Worm (Caenorhabditis elegans) whole organism, L1 larva: ENCODE data around the gene Y62E10A.6.

Experiments
- C16A3.4 ChIP-seq: fragments of 150-350 bp; optimal IDR thresholded peaks from 2 replicates; lab custom pipeline; 2014; ENCODE audit warnings: missing biosample characterization, missing genetic modification characterization
- aha-1 ChIP-seq: fragments of 150-350 bp; optimal IDR thresholded peaks from 2 replicates; lab custom pipeline; 2014; ENCODE audit warnings: missing biosample characterization, missing genetic modification characterization
- alr-1 ChIP-seq: fragments of 200-800 bp; sonication (Bioruptor generic); optimal IDR thresholded peaks from 2 replicates; lab custom pipeline; 2018; ENCODE audit warnings: borderline replicate concordance, mild to moderate bottlenecking, missing genetic modification characterization, missing compliant biosample characterization
- blmp-1 ChIP-seq: fragments of 150-350 bp; optimal IDR thresholded peaks from 2 replicates; lab custom pipeline; 2014; ENCODE audit warnings: missing biosample characterization, missing genetic modification characterization
- ceh-8 ChIP-seq: fragments of 200-800 bp; sonication (Bioruptor generic); optimal IDR thresholded peaks from 2 replicates; lab custom pipeline; 2018; ENCODE audit warnings: mild to moderate bottlenecking, missing genetic modification characterization, moderate library complexity, missing compliant biosample characterization
- ceh-82 ChIP-seq, 3 experiments: fragments of 150-350 bp in 1 of 3; sonication (generic microtip) in 2 of 3; optimal IDR thresholded peaks; 2 replicates each; lab custom pipeline; 2014 to 2017; ENCODE audit warnings: missing biosample characterization in 3 of 3, missing genetic modification characterization in 3 of 3
- ceh-90 ChIP-seq: sonication (generic microtip); optimal IDR thresholded peaks from 2 replicates; lab custom pipeline; 2016; ENCODE audit warnings: missing genetic modification characterization, missing compliant biosample characterization
- dsc-1 ChIP-seq: sonication (generic microtip); optimal IDR thresholded peaks from 2 replicates; lab custom pipeline; 2016; ENCODE audit warnings: mild to moderate bottlenecking, missing genetic modification characterization, missing compliant biosample characterization
- efl-1 ChIP-seq, 4 experiments: fragments of 150-350 bp; optimal IDR thresholded peaks in 3 of 4; peaks in 1 of 4; 1 replicate in 1 of 4; 2 replicates in 3 of 4; lab custom pipeline; 2014; ENCODE audit warnings: missing biosample characterization in 2 of 4, missing genetic modification characterization in 2 of 4, missing genetic modification reagents in 2 of 4
- egl-27 ChIP-seq, 2 experiments: fragments of 150-350 bp in 1 of 2; sonication (generic microtip); optimal IDR thresholded peaks; 3 replicates each; lab custom pipeline; 2017 to 2018; ENCODE audit warnings: missing biosample characterization in 2 of 2, missing genetic modification characterization in 2 of 2, missing genetic modification reagents in 2 of 2
- elt-2 ChIP-seq: sonication (generic microtip); optimal IDR thresholded peaks from 2 replicates; lab custom pipeline; 2016; ENCODE audit warnings: missing genetic modification characterization, mild to moderate bottlenecking, inconsistent platforms, missing compliant biosample characterization, missing genetic modification reagents
- elt-3 ChIP-seq, 6 experiments: fragments of 150-350 bp in 1 of 6; sonication (generic microtip); optimal IDR thresholded peaks; 2 replicates each; lab custom pipeline; 2017 to 2018; ENCODE audit warnings: missing biosample characterization in 6 of 6, missing genetic modification characterization in 6 of 6, inconsistent platforms in 1 of 6
- fkh-10 ChIP-seq: sonication (generic microtip); optimal IDR thresholded peaks from 2 replicates; lab custom pipeline; 2017; ENCODE audit warnings: missing biosample characterization, missing genetic modification reagents, missing genetic modification characterization
- fkh-8 ChIP-seq: sonication (generic microtip); optimal IDR thresholded peaks from 2 replicates; lab custom pipeline; 2016; ENCODE audit warnings: mild to moderate bottlenecking, missing genetic modification characterization, missing compliant biosample characterization
- fos-1 ChIP-seq: fragments of 150-350 bp; optimal IDR thresholded peaks from 2 replicates; lab custom pipeline; 2014; ENCODE audit warnings: missing biosample characterization, missing genetic modification characterization
- grh-1 ChIP-seq: fragments of 200-800 bp; sonication (Bioruptor generic); IDR thresholded peaks from 2 replicates; pipeline ENCODE4 v1.3.6; 2022; ENCODE audit warnings: missing genetic modification reagents, missing genetic modification characterization, missing compliant biosample characterization
- hlh-17 ChIP-seq: fragments of 200-800 bp; sonication (Bioruptor generic); optimal IDR thresholded peaks from 2 replicates; lab custom pipeline; 2018; ENCODE audit warnings: missing genetic modification characterization, mild to moderate bottlenecking, missing compliant biosample characterization, moderate library complexity, borderline replicate concordance
- hlh-4 ChIP-seq: sonication (generic microtip); optimal IDR thresholded peaks from 2 replicates; lab custom pipeline; 2016; ENCODE audit warnings: mild to moderate bottlenecking, missing genetic modification characterization, missing compliant biosample characterization
- hpl-2 ChIP-seq: fragments of 150-350 bp; optimal IDR thresholded peaks from 2 replicates; lab custom pipeline; 2014; ENCODE audit warnings: missing biosample characterization, missing genetic modification reagents, missing genetic modification characterization
- irx-1 ChIP-seq: sonication (generic microtip); optimal IDR thresholded peaks from 2 replicates; lab custom pipeline; 2016; ENCODE audit warnings: missing genetic modification characterization, missing compliant biosample characterization
- lin-13 ChIP-seq: fragments of 150-350 bp; optimal IDR thresholded peaks from 2 replicates; lab custom pipeline; 2014; ENCODE audit warnings: missing biosample characterization, missing genetic modification reagents, missing genetic modification characterization
- lin-14 ChIP-seq: fragments of 200-800 bp; sonication (Bioruptor generic); optimal IDR thresholded peaks from 2 replicates; lab custom pipeline; 2018; ENCODE audit warnings: mild to moderate bottlenecking, missing genetic modification characterization, moderate library complexity, missing compliant biosample characterization
- lin-15B ChIP-seq: fragments of 150-350 bp; sonication (generic microtip); optimal IDR thresholded peaks from 3 replicates; lab custom pipeline; 2014; ENCODE audit warnings: missing biosample characterization, missing genetic modification characterization
- lin-35 ChIP-seq, 2 experiments: fragments of 150-350 bp; optimal IDR thresholded peaks; 2 replicates each; lab custom pipeline; 2014; ENCODE audit warnings: missing biosample characterization in 2 of 2, missing genetic modification characterization in 2 of 2, missing genetic modification reagents in 2 of 2
- lin-39 ChIP-seq: fragments of 150-350 bp; optimal IDR thresholded peaks from 2 replicates; lab custom pipeline; 2014; ENCODE audit warnings: missing biosample characterization, missing genetic modification reagents, missing genetic modification characterization
- lsy-2 ChIP-seq, 2 experiments: fragments of 150-350 bp; optimal IDR thresholded peaks; 2 replicates each; lab custom pipeline; 2014; ENCODE audit warnings: missing biosample characterization in 2 of 2, missing genetic modification characterization in 2 of 2
- mef-2 ChIP-seq: fragments of 150-350 bp; optimal IDR thresholded peaks from 2 replicates; lab custom pipeline; 2014; ENCODE audit warnings: missing biosample characterization, missing genetic modification characterization
- mep-1 ChIP-seq: fragments of 150-350 bp; optimal IDR thresholded peaks from 2 replicates; lab custom pipeline; 2014; ENCODE audit warnings: missing biosample characterization, missing genetic modification characterization
- nhr-11 ChIP-seq: fragments of 150-350 bp; optimal IDR thresholded peaks from 2 replicates; lab custom pipeline; 2014; ENCODE audit warnings: missing biosample characterization, missing genetic modification characterization
- nhr-19 ChIP-seq: fragments of 200-800 bp; sonication (Bioruptor generic); conservative IDR thresholded peaks from 2 replicates; pipeline ENCODE4 v1.3.6; 2022; ENCODE audit warnings: missing genetic modification characterization, missing compliant biosample characterization
- nhr-20 ChIP-seq: sonication (generic microtip); optimal IDR thresholded peaks from 2 replicates; lab custom pipeline; 2016; ENCODE audit warnings: mild to moderate bottlenecking, missing genetic modification characterization, missing compliant biosample characterization
- nhr-237 ChIP-seq: fragments of 150-350 bp; optimal IDR thresholded peaks from 2 replicates; lab custom pipeline; 2014; ENCODE audit warnings: missing biosample characterization, missing genetic modification characterization
- nhr-28 ChIP-seq: fragments of 150-350 bp; optimal IDR thresholded peaks from 2 replicates; lab custom pipeline; 2014; ENCODE audit warnings: missing biosample characterization, missing genetic modification characterization
- nhr-47 ChIP-seq: sonication (generic microtip); optimal IDR thresholded peaks from 2 replicates; lab custom pipeline; 2016; ENCODE audit warnings: mild to moderate bottlenecking, missing genetic modification characterization, moderate library complexity, missing compliant biosample characterization
- nhr-71 ChIP-seq: sonication (generic microtip); optimal IDR thresholded peaks from 2 replicates; lab custom pipeline; 2016; ENCODE audit warnings: mild to moderate bottlenecking, missing genetic modification characterization, moderate library complexity, missing compliant biosample characterization
- nhr-85 ChIP-seq: sonication (generic microtip); peaks from one replicate; lab custom pipeline; 2016; ENCODE audit warnings: missing genetic modification characterization, inconsistent platforms, missing compliant biosample characterization
- rnt-1 ChIP-seq: sonication (generic microtip); optimal IDR thresholded peaks from 2 replicates; lab custom pipeline; 2016; ENCODE audit warnings: mild to moderate bottlenecking, missing genetic modification characterization, moderate library complexity, missing compliant biosample characterization
- snpc-4 ChIP-seq: fragments of 150-350 bp; optimal IDR thresholded peaks from 2 replicates; lab custom pipeline; 2014; ENCODE audit warnings: missing biosample characterization, missing genetic modification characterization
- snu-23 ChIP-seq: sonication (generic microtip); optimal IDR thresholded peaks from 2 replicates; lab custom pipeline; 2016; ENCODE audit warnings: missing genetic modification characterization, missing compliant biosample characterization
- swsn-7 ChIP-seq: sonication (generic microtip); optimal IDR thresholded peaks from 2 replicates; lab custom pipeline; 2016; ENCODE audit warnings: missing genetic modification characterization, missing compliant biosample characterization
- tbx-2 ChIP-seq: sonication (generic microtip); optimal IDR thresholded peaks from 2 replicates; lab custom pipeline; 2016; ENCODE audit warnings: missing genetic modification characterization, missing compliant biosample characterization
- unc-130 ChIP-seq: fragments of 150-350 bp; optimal IDR thresholded peaks from 2 replicates; lab custom pipeline; 2017; ENCODE audit warnings: missing biosample characterization, missing genetic modification characterization, inconsistent platforms
- unc-62 ChIP-seq: fragments of 150-350 bp; optimal IDR thresholded peaks from 2 replicates; lab custom pipeline; 2014; ENCODE audit warnings: missing biosample characterization, missing genetic modification reagents, missing genetic modification characterization
- unc-86 ChIP-seq: sonication (generic microtip); optimal IDR thresholded peaks from 2 replicates; lab custom pipeline; 2016; ENCODE audit warnings: missing genetic modification characterization, missing compliant biosample characterization
- unc-98 ChIP-seq: fragments of 200-800 bp; sonication (Bioruptor generic); IDR thresholded peaks from 2 replicates; pipeline ENCODE4 v1.3.6; 2022; ENCODE audit warnings: missing genetic modification characterization, missing compliant biosample characterization
- xbp-1 ChIP-seq: sonication (generic microtip); optimal IDR thresholded peaks from 2 replicates; lab custom pipeline; 2016; ENCODE audit warnings: missing genetic modification characterization, missing compliant biosample characterization
- zag-1 ChIP-seq: fragments of 150-350 bp; optimal IDR thresholded peaks from 2 replicates; lab custom pipeline; 2014; ENCODE audit warnings: missing biosample characterization, missing genetic modification characterization
- zip-4 ChIP-seq: fragments of 200-800 bp; sonication (Bioruptor generic); optimal IDR thresholded peaks from 2 replicates; lab custom pipeline; 2018; ENCODE audit warnings: mild to moderate bottlenecking, missing genetic modification characterization, moderate library complexity, missing compliant biosample characterization
- ztf-11 ChIP-seq, 2 experiments: sonication (generic microtip); optimal IDR thresholded peaks; 2 replicates each; lab custom pipeline; 2016 to 2017; ENCODE audit warnings: missing genetic modification characterization in 2 of 2, missing biosample characterization in 1 of 2, missing compliant biosample characterization in 1 of 2
- ztf-4 ChIP-seq: fragments of 150-350 bp; optimal IDR thresholded peaks from 2 replicates; lab custom pipeline; 2014; ENCODE audit warnings: missing biosample characterization, missing genetic modification characterization

Y62E10A.6 gene

ce11 chrIV:13371699-13372098 is at the start of gene Y62E10A.6:
TSS of gene Y62E10A.6 (plus strand) at chrIV:13371999.
- TF ChIP-seq tbx-2 (tag; lab: Kevin White, UChicago) (no peak), nhr-71 (tag; lab: Kevin White, UChicago) (no peak), unc-62 (no peak), hlh-4 (tag; lab: Kevin White, UChicago) (no peak), hlh-17 (no peak), elt-3 (tag; optimal IDR thresholded peaks at IDR 0.05; lab: Kevin White, UChicago) (no peak), irx-1 (tag; lab: Kevin White, UChicago) (no peak), zag-1 (tag; lab: Kevin White, UChicago) (no peak)

ce11 chrIV:13322429-13322828 is 49.4 kb upstream of the Y62E10A.6 start:
- TF ChIP-seq zip-4 (GFP tag; lab: Kevin White, UChicago) (no peak), egl-27 (tag; optimal IDR thresholded peaks at IDR 0.05; lab: Kevin White, UChicago) (peak; percentile 31 to 50), nhr-11 (peak; percentile 55), nhr-47 (tag; lab: Kevin White, UChicago) (peak; percentile 82), xbp-1 (peak; percentile 65), lin-15B (tag; lab: Kevin White, UChicago) (peak; percentile 2), efl-1 (optimal IDR thresholded peaks at IDR 0.05; lab: Kevin White, UChicago) (peak; percentile 58), efl-1 (GFP tag; optimal IDR thresholded peaks at IDR 0.05 in 1 of 2; lab: Kevin White, UChicago) (peak; percentile 19 to 70), fkh-8 (peak; percentile 71), lin-14 (peak; percentile 97), irx-1 (tag; lab: Kevin White, UChicago) (no peak), nhr-85 (tag; lab: Kevin White, UChicago) (peak; percentile 88), lin-13 (peak; percentile 60), ceh-82 (tag; optimal IDR thresholded peaks at IDR 0.05; lab: Kevin White, UChicago) (peak in 2 of 3 experiments; percentile 44 to 71), grh-1 (GFP tag; lab: Robert Waterston, UW) (peak; percentile 35; the same call in 1 of the 2 replicates), nhr-237 (peak; percentile 55), ztf-11 (tag; optimal IDR thresholded peaks at IDR 0.05; lab: Kevin White, UChicago) (no peak), unc-86 (peak; percentile 64), ceh-90 (tag; lab: Kevin White, UChicago) (no peak), hpl-2 (GFP tag; lab: Kevin White, UChicago) (no peak), blmp-1 (peak; percentile 33), nhr-28 (tag; lab: Kevin White, UChicago) (no peak), fos-1 (tag; lab: Kevin White, UChicago) (peak; percentile 59), nhr-71 (tag; lab: Kevin White, UChicago) (peak; percentile 96), lin-39 (tag; lab: Kevin White, UChicago) (no peak), mef-2 (tag; lab: Kevin White, UChicago) (no peak), unc-98 (GFP tag; lab: Robert Waterston, UW) (0 out of 2 replicates have a peak, but pooled peaks have one; percentile 18), rnt-1 (peak; percentile 84), elt-2 (peak; percentile 94), C16A3.4 (peak; percentile 6), unc-130 (tag; lab: Kevin White, UChicago) (no peak), ceh-8 (no peak), aha-1 (tag; lab: Kevin White, UChicago) (peak; percentile 31), nhr-19 (GFP tag; lab: Robert Waterston, UW) (peak; percentile 86), snpc-4 (peak; percentile 46), nhr-20 (peak; percentile 93), tbx-2 (tag; lab: Kevin White, UChicago) (peak; percentile 81), dsc-1 (tag; lab: Kevin White, UChicago) (peak; percentile 50), ztf-4 (tag; lab: Kevin White, UChicago) (peak; percentile 72), fkh-10 (peak; percentile 18), mep-1 (peak; percentile 88), swsn-7 (tag; lab: Kevin White, UChicago) (peak; percentile 84), alr-1 (tag; lab: Kevin White, UChicago) (no peak), snu-23 (peak; percentile 87), lsy-2 (tag; optimal IDR thresholded peaks at IDR 0.05; lab: Kevin White, UChicago) (peak; percentile 35 to 73), lin-35 (GFP tag; optimal IDR thresholded peaks at IDR 0.05; lab: Kevin White, UChicago) (peak; percentile 43 to 58)
